Worm (Caenorhabditis elegans): Measurements from ENCODE around the gene F32D8.14.

ce11 chrV:10893510-10894128, 969 bp downstream of the F32D8.14 start, which contains the start of gene F32D8.4:
- no peak for TF ChIP-seq ama-1 (optimal IDR thresholded peaks at IDR 0.05)
- TF ChIP-seq hnd-1 (tag; optimal IDR thresholded peaks at IDR 0.05) = no peak
- no peak for TF ChIP-seq flt-1 (GFP tag; IDR thresholded peaks at IDR 0.05)
- no peak for TF ChIP-seq B0310.2 (tag; optimal IDR thresholded peaks at IDR 0.05)
- no peak for TF ChIP-seq hmg-4 (GFP tag; optimal IDR thresholded peaks at IDR 0.05)
- no peak for TF ChIP-seq tbx-11 (GFP tag; IDR thresholded peaks at IDR 0.05)
- no peak for TF ChIP-seq hmbx-1 (tag; optimal IDR thresholded peaks at IDR 0.05)
- TF ChIP-seq aly-1 (tag; optimal IDR thresholded peaks at IDR 0.05) = no peak
